Fruit fly (Drosophila melanogaster) ovary, adult (tissue): Measurements from ENCODE around the gene CG7384.

Source experiments
- CG17801 ChIP-seq: fragments of 200-800 bp; optimal IDR thresholded peaks from 2 replicates; lab custom pipeline; 2019; ENCODE audit warnings: missing biosample characterization, mild to moderate bottlenecking, missing genetic modification characterization, moderate library complexity; ENCODE audit not compliant: partially characterized antibody

CG7384 gene

dm6 chr2L:10468388-10468787 lies 41.9 kb downstream of the CG7384 start:
- no peak for TF ChIP-seq CG17801 (GFP tag; lab: Kevin White, UChicago)

dm6 chr2L:10466865-10467270 lies 43.4 kb downstream of the CG7384 start:
- no peak for TF ChIP-seq CG17801 (GFP tag; lab: Kevin White, UChicago)

- no peak for TF ChIP-seq CG17801 (GFP tag; lab: Kevin White, UChicago)
These were observed 51.3 kb downstream of the CG7384 start for dm6 chr2L:10458979-10459378.
